Worm (Caenorhabditis elegans): ENCODE measurements around the gene Y62H9A.14.

DNA sequence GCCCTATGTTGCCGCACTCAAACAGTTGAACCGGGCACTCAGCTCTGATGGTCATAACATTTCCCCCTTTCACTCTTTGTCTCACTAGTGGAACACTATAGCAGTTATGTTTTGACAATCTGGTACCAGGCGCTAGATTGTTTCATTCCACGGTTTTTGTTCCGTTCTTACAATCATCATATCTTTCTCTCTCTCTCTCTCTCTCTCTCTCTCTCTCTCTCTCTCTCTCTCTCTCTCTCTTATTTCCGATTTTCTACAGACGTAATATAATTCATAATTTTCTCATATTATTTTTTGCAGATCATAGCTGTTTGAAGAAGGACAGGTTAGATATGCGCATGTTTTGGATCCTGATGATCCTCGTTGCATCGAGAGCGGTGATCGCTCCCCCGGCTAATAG, 7.2 kb upstream of the Y62H9A.14 start, which contains the start of gene Y62H9A.12:
- TF ChIP-seq elt-4 (tag; optimal IDR thresholded peaks at IDR 0.05) (no peak), zip-5 (tag; optimal IDR thresholded peaks at IDR 0.05) (no peak), nhr-11 (tag; optimal IDR thresholded peaks at IDR 0.05) (no peak), ceh-31 (tag; optimal IDR thresholded peaks at IDR 0.05) (no peak), syd-9 (tag; optimal IDR thresholded peaks at IDR 0.05) (no peak)

Data from whole organism, late embryonic.